Worm (Caenorhabditis elegans): ENCODE results near the gene Y39G8B.2.

The Y39G8B.2 gene

DNA sequence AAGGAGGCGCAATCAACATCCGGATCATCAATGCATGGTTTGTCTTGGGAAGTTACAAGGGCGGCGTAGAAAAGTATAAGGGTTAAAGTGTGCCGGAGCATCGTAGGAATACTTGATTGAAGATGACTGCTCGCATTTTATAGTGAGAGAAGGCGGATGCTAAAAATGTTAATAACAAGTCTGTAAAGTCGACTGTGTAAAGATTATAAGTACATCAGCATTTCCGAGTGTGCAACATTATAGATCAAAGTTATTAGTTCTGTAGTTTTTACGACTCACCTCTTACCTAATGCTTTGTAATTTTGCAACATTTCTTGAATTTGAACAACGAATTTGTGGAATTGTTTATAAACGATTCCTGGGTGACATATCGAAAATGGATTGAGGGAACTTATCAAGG is 18.9 kb upstream of the Y39G8B.2 start, which contains the start of gene Y39G8B.7:
Gene Y39G8B.7, minus strand, starts transcription at position 101 of the 400 bp plus-strand sequence.
- no peak for TF ChIP-seq unc-62 (GFP tag; optimal IDR thresholded peaks at IDR 0.05)

DNA sequence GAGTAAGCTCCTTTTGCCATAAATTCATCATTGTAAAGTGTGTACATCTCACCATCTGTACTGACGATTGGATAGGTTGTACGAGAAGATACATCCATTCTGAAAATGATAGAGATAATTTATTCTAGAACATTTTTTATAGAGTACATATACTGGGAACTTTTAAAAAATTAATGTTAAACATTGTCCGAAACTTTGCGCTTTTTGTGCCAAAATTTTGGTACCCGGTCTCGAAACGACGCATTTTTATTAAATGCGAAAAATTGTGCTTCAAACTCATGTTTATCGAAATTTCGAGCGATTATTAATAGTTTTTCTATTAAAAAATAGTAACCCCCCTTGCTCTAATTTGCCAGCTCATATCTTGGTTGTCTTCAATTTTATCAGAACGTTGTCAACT is 15.7 kb upstream of the Y39G8B.2 start, which contains the start of gene Y39G8B.5:
Gene Y39G8B.5, minus strand, starts transcription at position 101 of the 400 bp plus-strand sequence.
- no peak for TF ChIP-seq unc-62 (GFP tag; optimal IDR thresholded peaks at IDR 0.05)

DNA sequence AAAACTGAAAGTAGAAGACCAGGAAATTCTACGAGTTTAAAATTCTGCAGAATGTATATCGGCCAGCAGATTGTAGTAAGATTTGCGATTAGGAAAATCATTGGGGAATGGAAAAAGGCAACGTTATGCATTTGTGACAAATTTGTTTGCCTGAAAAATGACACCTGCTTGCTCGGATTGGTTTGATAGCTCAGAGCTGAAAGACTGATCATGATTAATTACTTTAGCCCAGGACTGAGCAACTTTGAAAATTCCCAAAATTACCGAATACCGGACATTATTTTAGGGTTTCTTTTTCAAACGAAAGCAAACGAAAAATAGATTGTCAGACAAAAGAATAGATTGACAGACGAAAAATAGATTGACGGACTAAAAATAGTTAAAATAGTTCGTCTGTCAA is 8.5 kb upstream of the Y39G8B.2 start, which contains the start of gene sre-47:
Gene sre-47, minus strand, starts transcription at position 101 of the 400 bp plus-strand sequence.
- TF ChIP-seq unc-62 (GFP tag; optimal IDR thresholded peaks at IDR 0.05): no peak

DNA sequence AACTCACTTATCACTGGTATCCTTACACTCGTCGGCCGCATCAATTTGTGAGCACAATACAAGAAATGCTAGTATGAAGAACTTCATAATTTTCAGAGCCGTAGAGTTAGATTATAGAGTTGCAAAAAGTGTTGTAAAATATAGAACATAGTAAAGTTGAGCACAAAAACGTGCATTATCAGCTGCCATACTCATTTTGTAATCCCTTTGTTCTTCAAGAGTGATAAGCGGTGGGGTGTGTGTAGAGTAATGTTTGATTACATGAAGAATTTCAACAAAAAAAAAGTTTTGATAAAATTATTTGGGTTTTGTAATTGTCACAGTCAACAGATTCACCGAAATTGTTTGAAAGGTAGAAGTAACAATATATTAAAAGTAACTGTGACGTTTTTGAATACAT is 6.9 kb upstream of the Y39G8B.2 start, which contains the start of the genes Y39G8B.13 and Y39G8B.10:
Gene Y39G8B.13, minus strand, starts transcription at position 125 of the 400 bp plus-strand sequence.
Gene Y39G8B.10, minus strand, starts transcription at position 193 of the 400 bp plus-strand sequence.
- no peak for TF ChIP-seq unc-62 (GFP tag; optimal IDR thresholded peaks at IDR 0.05)

DNA sequence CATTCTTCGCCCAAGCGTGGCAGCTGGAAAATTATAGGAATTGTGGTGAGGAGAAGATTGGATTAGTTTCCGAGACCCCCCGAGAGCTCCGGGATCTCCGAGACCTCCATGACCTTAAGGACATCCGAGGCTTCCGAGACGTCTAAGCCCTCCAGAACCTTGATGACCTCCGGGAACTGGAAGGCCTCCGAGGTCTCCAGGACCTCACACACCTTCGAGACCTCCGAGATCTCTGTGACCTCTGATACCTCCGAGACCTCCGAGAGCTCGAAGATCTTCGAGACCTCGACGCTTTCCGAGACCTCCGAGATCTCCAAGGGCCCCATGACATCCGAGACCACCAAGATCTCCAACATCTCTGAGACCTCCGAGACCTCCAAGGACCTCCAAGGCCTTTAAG is 6.2 kb upstream of the Y39G8B.2 start:
- no peak for TF ChIP-seq unc-62 (GFP tag; optimal IDR thresholded peaks at IDR 0.05)

DNA sequence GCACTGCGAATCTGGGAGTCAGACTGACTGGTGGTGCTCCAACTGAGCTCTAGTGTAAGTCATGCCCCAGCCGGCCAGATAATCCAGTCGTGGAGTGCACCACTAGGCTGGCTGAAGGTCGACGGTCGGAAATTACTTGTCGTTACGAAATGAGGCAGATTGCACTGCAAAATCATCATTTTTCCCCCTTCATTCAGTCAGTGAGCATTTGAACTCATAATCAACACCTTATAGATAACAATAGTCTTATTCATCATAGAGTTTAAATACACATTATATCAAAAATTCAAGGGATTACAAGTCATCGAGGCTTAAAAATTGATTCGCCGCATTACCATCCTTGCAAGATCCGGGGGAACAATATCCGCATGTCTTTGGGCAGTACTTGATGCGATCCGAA is 5.8 kb upstream of the Y39G8B.2 start:
- no peak for TF ChIP-seq unc-62 (GFP tag; optimal IDR thresholded peaks at IDR 0.05)

DNA sequence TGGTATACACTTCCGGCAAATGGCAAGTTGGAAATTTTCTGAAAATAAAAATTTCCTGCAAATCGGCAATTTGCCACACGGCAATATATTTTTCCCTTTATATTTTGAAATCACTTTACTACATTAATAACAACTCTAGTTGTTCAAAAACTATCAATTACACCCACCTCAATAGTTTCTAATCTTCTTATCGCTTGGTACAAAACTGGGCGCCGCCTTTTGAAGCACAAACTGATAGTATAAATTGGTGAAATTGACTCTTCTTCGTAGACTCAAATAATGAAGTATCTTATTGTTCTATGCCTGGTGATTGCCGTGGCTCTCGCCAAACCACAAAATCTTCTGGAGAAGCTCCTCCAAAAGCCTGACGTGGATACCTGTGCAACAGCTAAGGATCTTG is 5.1 kb upstream of the Y39G8B.2 start, which contains the start of gene Y39G8B.9:
Gene Y39G8B.9, plus strand, starts transcription at position 269 of the 400 bp plus-strand sequence.
- TF ChIP-seq unc-62 (GFP tag; optimal IDR thresholded peaks at IDR 0.05): no peak

DNA sequence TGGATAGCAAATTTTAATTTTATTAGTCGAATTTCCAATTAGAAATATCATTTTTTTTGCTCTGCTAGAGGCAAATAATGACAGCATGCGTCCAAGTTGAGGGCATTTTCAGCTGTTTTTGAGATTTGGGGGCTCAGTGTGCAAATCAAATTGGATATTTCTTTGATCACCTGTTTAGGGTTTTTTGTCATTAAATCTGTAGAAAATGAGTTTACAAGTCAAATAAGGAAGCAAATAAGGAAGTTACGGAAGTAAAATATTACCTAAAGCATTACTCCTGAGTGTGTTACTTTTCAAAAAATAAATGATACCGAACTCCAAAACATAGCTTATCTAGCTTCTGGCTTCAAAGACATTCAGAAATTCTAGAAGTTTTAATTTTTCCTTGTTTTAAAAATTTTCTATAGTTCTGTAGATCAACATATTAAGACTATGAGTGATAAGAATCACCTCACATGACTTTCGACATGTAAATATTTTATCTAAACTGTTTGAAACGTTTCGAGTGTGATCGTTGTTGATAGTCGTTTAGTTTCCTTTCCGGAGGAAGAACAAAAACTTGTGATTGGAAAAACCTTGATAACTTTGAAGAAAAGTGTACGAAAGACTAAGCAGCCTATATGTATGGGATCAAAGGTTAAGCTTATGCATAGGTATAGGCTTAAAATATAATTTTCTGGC is 4.0 kb upstream of the Y39G8B.2 start, which contains the start of gene sre-48:
Gene sre-48, minus strand, starts transcription at position 51 of the 681 bp plus-strand sequence.
- no peak for TF ChIP-seq unc-62 (GFP tag; optimal IDR thresholded peaks at IDR 0.05)

DNA sequence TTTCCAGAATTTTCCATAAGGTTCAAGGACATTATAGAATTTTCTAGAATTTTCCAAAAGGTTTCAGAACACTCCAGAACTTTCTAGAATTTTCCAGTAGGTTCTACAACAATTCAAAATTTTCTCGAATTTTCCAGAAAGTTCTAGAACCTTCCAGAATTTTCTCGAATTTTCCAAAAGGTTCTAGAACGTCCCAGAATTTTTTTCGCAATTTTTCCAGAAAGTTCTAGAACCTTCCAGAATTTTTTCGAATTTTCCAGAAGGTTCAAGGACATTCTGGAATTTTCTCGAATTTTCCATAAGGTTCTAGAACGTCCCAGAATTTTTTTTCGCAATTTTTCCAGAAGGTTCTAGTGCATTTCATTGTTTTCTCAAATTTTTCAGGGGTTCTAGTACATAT is 1.7 kb upstream of the Y39G8B.2 start:
- TF ChIP-seq unc-62 (GFP tag; optimal IDR thresholded peaks at IDR 0.05): no peak

DNA sequence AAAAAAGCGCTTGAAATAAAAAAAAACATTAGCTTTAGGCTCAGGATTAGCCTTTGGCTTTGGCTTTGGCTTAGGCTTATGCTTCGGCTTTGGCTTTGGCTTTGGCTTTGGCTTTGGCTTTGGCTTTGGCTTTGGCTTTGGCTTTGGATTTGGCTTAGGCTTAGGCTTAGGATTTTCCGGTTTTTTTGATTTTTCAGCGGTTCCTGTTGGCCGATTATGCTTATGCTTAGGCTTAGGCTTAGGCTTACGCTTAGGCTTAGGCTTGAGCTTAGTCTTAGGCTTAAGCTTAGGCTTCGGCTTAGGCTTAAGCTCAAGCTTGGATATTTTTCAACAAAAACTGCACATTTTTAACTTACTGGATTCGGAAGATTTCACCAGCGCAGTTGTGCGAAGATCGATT is 1.9 kb downstream of the Y39G8B.2 start:
- TF ChIP-seq unc-62 (GFP tag; optimal IDR thresholded peaks at IDR 0.05): no peak

DNA sequence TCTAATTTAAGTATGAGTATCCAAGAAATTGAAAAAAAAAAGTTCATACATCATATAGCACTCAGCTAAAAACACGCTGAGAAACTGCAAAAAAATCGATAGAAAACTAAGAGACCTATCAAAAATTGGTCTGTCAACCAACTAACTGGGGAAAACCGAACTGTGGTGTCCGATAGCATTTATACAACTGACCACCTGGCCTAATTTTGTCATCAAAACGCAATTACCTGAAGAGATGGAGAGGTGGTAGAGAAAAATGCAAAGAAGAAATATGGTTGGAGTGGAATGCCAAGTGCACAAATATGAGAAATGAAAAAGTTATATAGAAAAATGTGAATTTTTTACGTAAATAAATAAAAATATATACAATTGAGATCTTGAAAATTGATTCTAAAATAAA is 2.5 kb downstream of the Y39G8B.2 start, which contains the start of gene Y39G8B.1:
Gene Y39G8B.1, minus strand, starts transcription at position 299 of the 400 bp plus-strand sequence.
- TF ChIP-seq unc-62 (GFP tag; optimal IDR thresholded peaks at IDR 0.05): no peak

DNA sequence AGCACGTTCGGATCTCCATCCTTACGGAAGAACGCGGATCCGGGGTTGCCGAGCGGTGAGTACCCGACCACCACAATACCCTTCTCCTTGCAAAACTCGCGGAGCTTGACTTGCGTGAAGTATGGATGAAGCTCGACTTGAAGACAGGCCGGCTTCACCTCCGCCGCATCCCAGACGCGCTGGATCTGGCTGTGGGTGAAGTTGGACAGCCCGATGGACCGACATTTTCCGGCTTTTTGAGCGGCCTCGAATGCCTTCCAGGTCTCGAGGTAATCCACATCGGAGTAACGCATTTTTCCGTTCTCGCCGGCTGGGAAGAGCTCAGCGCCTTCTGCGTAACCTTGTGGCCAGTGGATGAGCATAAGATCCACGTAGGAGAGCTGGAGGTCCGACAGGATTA is 3.8 kb downstream of the Y39G8B.2 start:
- TF ChIP-seq unc-62 (GFP tag; optimal IDR thresholded peaks at IDR 0.05): no peak

DNA sequence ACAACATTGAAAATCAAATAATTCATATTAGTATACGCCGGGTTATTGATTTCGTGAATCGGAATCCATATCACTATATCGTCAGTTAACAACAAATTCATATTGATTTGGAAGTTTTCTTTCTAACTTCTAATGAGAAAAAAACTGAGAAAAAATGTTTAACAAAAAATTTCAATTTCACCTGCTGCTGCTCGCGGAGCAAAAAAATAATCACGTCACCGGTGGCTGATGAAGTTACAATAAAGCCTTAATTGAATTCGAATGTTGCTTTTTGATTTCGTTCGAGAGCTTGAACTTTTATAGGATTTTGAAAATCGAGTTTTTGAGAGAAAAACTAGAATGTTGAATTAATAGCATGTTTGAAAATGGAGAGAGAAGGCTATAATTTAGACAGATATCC is 7.0 kb downstream of the Y39G8B.2 start, which contains the start of gene sre-43:
Gene sre-43, minus strand, starts transcription at position 101 of the 400 bp plus-strand sequence.
- no peak for TF ChIP-seq unc-62 (GFP tag; optimal IDR thresholded peaks at IDR 0.05)

DNA sequence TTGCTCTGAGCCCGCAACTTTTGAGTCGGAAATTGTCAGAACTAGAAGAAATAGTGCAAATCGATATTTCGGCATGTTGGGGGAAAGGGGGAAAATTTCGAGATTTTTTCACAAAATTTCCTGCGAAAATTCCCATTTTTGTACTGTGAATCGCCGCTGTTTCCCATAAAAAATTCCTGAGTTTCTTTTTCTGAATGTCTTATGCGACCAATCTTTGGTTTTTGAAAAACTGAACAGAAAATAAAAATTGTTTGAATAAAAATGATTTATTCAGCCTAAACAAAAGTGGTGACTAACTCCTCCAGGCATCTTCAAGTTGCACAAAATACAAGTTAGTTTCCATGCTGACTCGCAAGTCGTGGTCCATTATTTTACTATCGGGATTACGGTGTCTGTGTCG is 9.8 kb downstream of the Y39G8B.2 start, which contains the start of gene W07G1.7:
Gene W07G1.7, minus strand, starts transcription at position 101 of the 400 bp plus-strand sequence.
- no peak for TF ChIP-seq unc-62 (GFP tag; optimal IDR thresholded peaks at IDR 0.05)

DNA sequence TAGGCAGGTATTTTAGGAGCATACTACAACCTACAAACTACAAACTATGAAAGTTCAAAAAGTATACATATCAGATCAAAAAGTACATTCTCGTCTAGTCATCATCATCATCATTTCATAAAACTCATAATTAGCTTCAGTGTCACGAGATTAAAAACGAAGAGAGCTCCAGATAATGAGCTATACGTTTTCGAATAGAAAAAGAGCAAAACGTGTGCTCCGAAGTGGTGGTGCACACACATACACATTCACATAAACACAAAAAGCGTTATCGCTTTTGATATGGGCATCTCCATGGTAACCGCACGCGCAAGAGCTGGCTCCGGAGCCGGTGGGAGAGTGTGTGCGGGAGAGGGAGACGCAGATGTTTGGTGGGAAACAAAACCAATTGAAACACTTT is 11.7 kb downstream of the Y39G8B.2 start:
- TF ChIP-seq unc-62 (GFP tag; optimal IDR thresholded peaks at IDR 0.05): no peak

DNA sequence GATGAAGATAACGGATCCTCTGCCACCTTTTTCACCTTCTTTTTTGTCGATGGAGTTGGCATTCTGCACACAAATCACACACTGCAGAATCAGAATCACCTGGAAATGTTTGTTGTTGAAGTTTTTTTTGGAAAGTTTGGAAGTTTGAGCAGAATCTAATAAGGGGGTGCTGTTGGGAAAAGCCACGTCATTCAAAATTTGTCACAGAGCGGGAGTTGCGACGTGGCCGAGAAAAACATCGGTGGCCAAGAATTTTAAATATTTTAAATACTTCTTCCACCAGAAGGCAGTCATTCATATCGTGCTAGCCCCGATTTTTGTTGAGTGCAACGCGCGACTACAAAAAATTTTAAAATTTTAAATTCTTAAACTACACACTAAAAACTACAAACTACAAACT is 13.7 kb downstream of the Y39G8B.2 start, which contains the start of gene rpi-1:
Gene rpi-1, minus strand, starts transcription at position 101 of the 400 bp plus-strand sequence.
- no peak for TF ChIP-seq unc-62 (GFP tag; optimal IDR thresholded peaks at IDR 0.05)

DNA sequence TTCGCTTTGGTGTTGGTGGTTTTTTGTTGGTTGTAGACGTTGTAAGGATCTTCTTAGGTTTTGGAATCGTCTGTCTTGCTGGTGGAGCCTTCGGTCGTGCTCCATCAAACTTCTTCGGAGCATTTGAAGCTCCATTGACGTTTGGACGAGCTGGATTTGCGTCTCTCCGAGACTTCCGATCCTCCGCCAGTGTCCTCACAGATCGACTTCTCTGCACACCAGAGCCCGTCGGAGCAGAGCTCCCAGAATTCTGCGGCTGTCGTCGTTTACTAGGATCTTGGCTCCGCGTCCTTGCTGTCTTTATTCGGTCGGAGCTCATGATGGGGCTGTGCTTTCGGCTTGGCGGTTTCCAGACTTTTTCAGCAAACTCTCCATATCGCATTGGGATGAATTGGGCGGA is 14.5 kb downstream of the Y39G8B.2 start:
- no peak for TF ChIP-seq unc-62 (GFP tag; optimal IDR thresholded peaks at IDR 0.05)

Data from whole organism, dauer.